Worm (Caenorhabditis elegans) whole organism, midembryonic: Measurements from ENCODE around the gene Y38H8A.2.

Experiments
- T22C8.4 ChIP-seq: fragments of 200-800 bp; sonication (Bioruptor generic); IDR thresholded peaks from 2 replicates; pipeline ENCODE4 v1.3.6; 2022; ENCODE audit warnings: missing genetic modification characterization, missing compliant biosample characterization
- cog-1 ChIP-seq: sonication (generic microtip); optimal IDR thresholded peaks from 2 replicates; lab custom pipeline; 2016; ENCODE audit warnings: missing genetic modification characterization, missing compliant biosample characterization
- flt-1 ChIP-seq: fragments of 200-800 bp; sonication (Bioruptor generic); IDR thresholded peaks from 2 replicates; pipeline ENCODE4 v1.3.6; 2022; ENCODE audit warnings: missing genetic modification characterization, missing compliant biosample characterization
- klf-2 ChIP-seq: fragments of 200-800 bp; sonication (Bioruptor generic); conservative IDR thresholded peaks from 2 replicates; pipeline ENCODE4 v1.3.6; 2022; ENCODE audit warnings: missing genetic modification reagents, missing genetic modification characterization, missing compliant biosample characterization
- med-1 ChIP-seq: sonication (generic microtip); optimal IDR thresholded peaks from 2 replicates; lab custom pipeline; 2017; ENCODE audit warnings: missing genetic modification characterization, mild to moderate bottlenecking, missing compliant biosample characterization, antibody characterized with exemption, missing genetic modification reagents; ENCODE audit not compliant: insufficient read depth
- ref-1 ChIP-seq: fragments of 200-800 bp; sonication (Bioruptor generic); conservative IDR thresholded peaks from 2 replicates; pipeline ENCODE4 v1.3.6; 2022; ENCODE audit warnings: missing genetic modification reagents, missing genetic modification characterization, missing compliant biosample characterization
- tab-1 ChIP-seq: fragments of 200-800 bp; sonication (Bioruptor generic); IDR thresholded peaks from 2 replicates; pipeline ENCODE4 v1.3.6; 2022; ENCODE audit warnings: missing genetic modification characterization, missing compliant biosample characterization
- ztf-23 ChIP-seq: fragments of 200-800 bp; sonication (Bioruptor generic); IDR thresholded peaks from 2 replicates; pipeline ENCODE4 v1.3.6; 2022; ENCODE audit warnings: missing genetic modification reagents, missing genetic modification characterization, missing compliant biosample characterization
- ztf-29 ChIP-seq: fragments of 200-800 bp; sonication (Bioruptor generic); IDR thresholded peaks from 2 replicates; pipeline ENCODE4 v1.3.6; 2022; ENCODE audit warnings: missing genetic modification reagents, missing genetic modification characterization, missing compliant biosample characterization

The Y38H8A.2 gene

DNA sequence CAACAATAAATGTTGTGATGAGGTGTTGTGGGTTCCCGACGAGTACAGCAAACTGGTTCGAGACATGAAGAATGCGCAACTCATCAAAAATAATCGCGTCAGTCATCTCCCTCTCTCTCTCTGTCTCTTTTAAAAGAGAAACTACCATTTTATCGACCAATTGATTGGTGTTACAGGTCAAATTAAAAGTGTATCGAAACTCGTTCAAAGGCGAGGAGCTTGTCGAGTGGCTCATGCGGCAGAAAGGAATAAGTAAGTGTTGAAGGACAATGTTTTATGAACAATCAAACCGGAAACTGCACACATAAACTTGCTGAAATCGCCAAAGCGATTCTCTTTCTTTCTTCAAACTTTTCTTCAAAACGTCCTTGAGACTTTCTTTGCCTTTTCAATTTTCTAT lies 19.5 kb downstream of the Y38H8A.2 start:
- TF ChIP-seq ref-1 (GFP tag; lab: Robert Waterston, UW) (no peak), tab-1 (no peak), T22C8.4 (no peak), ztf-23 (GFP tag; lab: Robert Waterston, UW) (no peak), flt-1 (GFP tag; lab: Robert Waterston, UW) (no peak), cog-1 (tag; lab: Kevin White, UChicago) (no peak), med-1 (GFP tag; lab: Kevin White, UChicago) (no peak), ztf-29 (GFP tag; lab: Robert Waterston, UW) (no peak), klf-2 (GFP tag; lab: Robert Waterston, UW) (no peak)

DNA sequence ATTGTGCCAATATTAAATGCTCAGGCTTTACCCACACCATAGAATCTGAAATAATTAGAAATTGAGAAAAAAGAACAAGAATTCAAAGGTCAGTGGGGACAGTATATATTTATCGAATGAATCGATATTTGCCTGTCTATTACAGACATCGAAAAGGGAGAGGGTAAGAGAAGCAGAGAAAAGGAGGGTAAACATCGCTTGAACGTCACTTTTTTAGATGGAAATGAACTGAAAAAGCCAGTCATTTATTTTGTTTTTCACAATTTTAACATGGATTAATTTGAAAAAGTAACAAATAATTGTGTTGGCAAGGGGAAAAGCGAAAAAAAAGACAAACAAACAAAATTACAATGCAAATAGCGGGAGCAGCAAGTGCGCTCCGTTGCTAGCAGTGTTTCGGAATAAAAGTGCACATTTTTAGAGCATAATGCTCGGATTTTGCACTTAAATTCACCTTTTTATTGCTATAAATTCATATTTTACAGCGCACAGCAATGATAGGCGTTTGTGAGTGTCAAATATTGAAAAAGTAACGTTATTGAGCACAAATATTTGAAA lies 28.7 kb downstream of the Y38H8A.2 start, which contains the start of gene tbc-9:
tbc-9 (minus strand) TSS at position 51 of the 558 bp plus-strand sequence.
- TF ChIP-seq flt-1 (GFP tag; lab: Robert Waterston, UW) (no peak), klf-2 (GFP tag; lab: Robert Waterston, UW) (no peak), ztf-23 (GFP tag; lab: Robert Waterston, UW) (no peak), ztf-29 (GFP tag; lab: Robert Waterston, UW) (no peak), med-1 (GFP tag; lab: Kevin White, UChicago) (no peak), ref-1 (GFP tag; lab: Robert Waterston, UW) (no peak), T22C8.4 (no peak; the same call in 1 of the 2 replicates), tab-1 (no peak), cog-1 (tag; lab: Kevin White, UChicago) (no peak)

ce11 chrIV:13504065-13504464 lies 29.8 kb downstream of the Y38H8A.2 start:
- TF ChIP-seq tab-1 (0 out of 2 replicates have a peak, but pooled peaks have one; percentile 53), ref-1 (GFP tag; lab: Robert Waterston, UW) (0 out of 2 replicates have a peak, but pooled peaks have one; percentile 17), T22C8.4 (peak; percentile 66), flt-1 (GFP tag; lab: Robert Waterston, UW) (peak; percentile 67), ztf-23 (GFP tag; lab: Robert Waterston, UW) (0 out of 2 replicates have a peak, but pooled peaks have one; percentile 37)

DNA sequence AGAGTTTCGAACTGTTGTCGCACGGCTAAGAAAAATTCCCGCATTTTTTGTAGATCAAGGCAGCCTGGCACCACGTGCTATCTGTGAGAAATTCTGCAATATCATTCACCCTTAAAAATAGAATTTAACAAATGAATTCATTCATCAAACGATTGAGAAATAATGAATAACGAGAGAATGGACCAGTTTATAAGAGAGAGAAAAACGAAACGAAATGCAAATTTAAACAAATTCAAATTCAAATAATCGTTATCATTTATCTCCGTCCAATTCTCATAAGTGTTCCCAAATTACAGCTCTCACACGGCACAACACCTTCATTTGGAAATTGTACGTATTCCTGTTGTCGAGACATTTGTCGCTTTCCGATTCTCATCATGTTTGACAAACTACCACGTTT lies 30.9 kb downstream of the Y38H8A.2 start, which contains the start of gene seld-1:
seld-1 (plus strand) TSS at position 301 of the 400 bp plus-strand sequence.
- TF ChIP-seq ztf-29 (GFP tag; lab: Robert Waterston, UW) (no peak), med-1 (GFP tag; lab: Kevin White, UChicago) (no peak), tab-1 (no peak), flt-1 (GFP tag; lab: Robert Waterston, UW) (no peak)

DNA sequence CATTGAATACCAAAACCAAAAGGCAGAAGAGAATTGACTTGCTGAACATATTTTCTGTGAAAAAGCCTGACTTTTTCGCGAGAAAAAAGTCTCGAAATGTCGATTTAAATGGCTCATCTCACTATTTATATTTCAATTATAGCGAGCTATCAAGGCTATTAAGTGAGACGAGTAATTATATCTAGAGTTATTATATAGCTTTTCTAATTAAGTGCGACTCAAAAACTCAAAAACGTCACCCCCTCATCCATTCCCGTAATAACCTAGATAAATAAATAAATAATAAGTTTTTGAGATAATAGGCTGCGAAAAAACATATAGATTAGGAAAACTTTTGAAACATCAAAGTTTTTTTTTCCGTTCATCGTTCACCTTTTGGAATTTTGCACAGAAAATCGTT lies 31.4 kb downstream of the Y38H8A.2 start, which contains the start of gene nlp-17:
nlp-17 (minus strand) TSS at position 101 of the 400 bp plus-strand sequence.
- TF ChIP-seq ztf-29 (GFP tag; lab: Robert Waterston, UW), result no peak
- TF ChIP-seq T22C8.4, result no peak
- TF ChIP-seq ref-1 (GFP tag; lab: Robert Waterston, UW), result no peak
- no peak for TF ChIP-seq med-1 (GFP tag; lab: Kevin White, UChicago)
- TF ChIP-seq flt-1 (GFP tag; lab: Robert Waterston, UW), result no peak

- no peak for TF ChIP-seq ztf-23 (GFP tag; lab: Robert Waterston, UW)
- no peak for TF ChIP-seq med-1 (GFP tag; lab: Kevin White, UChicago)
- no peak for TF ChIP-seq ref-1 (GFP tag; lab: Robert Waterston, UW)
Measured at ce11 chrIV:13508924-13509323, 34.7 kb downstream of the Y38H8A.2 start, which contains the start of gene afmd-2. TSS of gene afmd-2 (plus strand) at chrIV:13509224.

DNA sequence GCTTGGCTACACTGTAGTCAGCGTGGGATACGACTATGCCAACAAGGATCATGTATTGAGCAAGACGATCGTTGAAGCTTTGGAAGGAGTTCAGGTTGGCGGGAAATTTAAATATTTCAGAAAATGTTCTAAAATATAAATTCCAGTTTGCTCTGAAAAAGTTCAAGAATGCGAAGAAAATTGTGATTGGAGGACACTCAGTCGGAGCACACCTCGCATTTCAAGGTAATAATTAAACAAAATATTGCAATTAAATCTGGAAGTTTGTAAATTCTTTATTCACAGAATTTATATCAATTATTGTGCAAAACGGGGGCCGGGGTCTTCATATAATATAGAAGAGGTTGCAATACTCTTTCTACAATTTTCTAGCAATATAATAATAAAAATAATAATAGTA lies 35.8 kb downstream of the Y38H8A.2 start:
- TF ChIP-seq klf-2 (GFP tag; lab: Robert Waterston, UW) (no peak), ztf-23 (GFP tag; lab: Robert Waterston, UW) (no peak), T22C8.4 (no peak), ztf-29 (GFP tag; lab: Robert Waterston, UW) (no peak), flt-1 (GFP tag; lab: Robert Waterston, UW) (no peak), ref-1 (GFP tag; lab: Robert Waterston, UW) (no peak), tab-1 (no peak), cog-1 (tag; lab: Kevin White, UChicago) (no peak), med-1 (GFP tag; lab: Kevin White, UChicago) (no peak)

DNA sequence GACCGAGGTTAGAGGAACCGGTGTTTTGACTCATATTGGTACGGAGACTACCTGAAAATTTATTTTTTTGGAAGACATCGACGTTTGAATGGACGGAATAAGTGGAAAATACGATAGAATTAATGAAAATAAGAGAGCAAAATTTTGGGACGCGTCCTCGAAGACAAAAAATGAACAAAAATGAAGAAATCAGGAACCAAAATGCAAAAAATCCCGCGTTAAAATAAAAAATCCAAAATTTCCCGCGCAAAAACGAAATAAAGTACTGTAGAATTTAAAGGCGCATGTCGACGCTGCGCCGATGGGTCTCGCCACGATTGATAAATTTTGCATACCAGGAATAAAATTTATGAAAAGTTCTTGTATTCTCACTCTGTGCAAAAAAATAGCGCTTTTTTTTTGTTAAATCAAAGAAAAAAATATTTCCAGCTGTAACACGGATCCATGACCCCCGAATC lies 37.9 kb downstream of the Y38H8A.2 start, which contains the start of gene puf-3:
puf-3 (minus strand) TSS at position 51 of the 458 bp plus-strand sequence.
- TF ChIP-seq med-1 (GFP tag; lab: Kevin White, UChicago) (no peak), ref-1 (GFP tag; lab: Robert Waterston, UW) (no peak), klf-2 (GFP tag; lab: Robert Waterston, UW) (no peak), ztf-29 (GFP tag; lab: Robert Waterston, UW) (no peak), cog-1 (tag; lab: Kevin White, UChicago) (no peak), ztf-23 (GFP tag; lab: Robert Waterston, UW) (no peak), T22C8.4 (no peak), flt-1 (GFP tag; lab: Robert Waterston, UW) (no peak), tab-1 (no peak)

ce11 chrIV:13513010-13513409 lies 38.8 kb downstream of the Y38H8A.2 start:
- TF ChIP-seq klf-2 (GFP tag; lab: Robert Waterston, UW) (no peak), tab-1 (no peak), flt-1 (GFP tag; lab: Robert Waterston, UW) (no peak), ztf-29 (GFP tag; lab: Robert Waterston, UW) (no peak), med-1 (GFP tag; lab: Kevin White, UChicago) (no peak), ref-1 (GFP tag; lab: Robert Waterston, UW) (no peak), T22C8.4 (no peak), ztf-23 (GFP tag; lab: Robert Waterston, UW) (no peak), cog-1 (tag; lab: Kevin White, UChicago) (no peak)
